Fruit fly (Drosophila melanogaster) whole organism, prepupa: ENCODE data around the gene CG5191.

ENCODE experiments used
- Blimp-1 ChIP-seq: fragments of 200-800 bp; sonication (Bioruptor generic); optimal IDR thresholded peaks from 3 replicates; lab custom pipeline; 2017; ENCODE audit warnings: missing biosample characterization, missing genetic modification characterization, mild to moderate bottlenecking, moderate library complexity, missing genetic modification reagents
- CG10631 ChIP-seq: fragments of 200-800 bp; sonication (Bioruptor generic); optimal IDR thresholded peaks from 2 replicates; lab custom pipeline; 2016; ENCODE audit warnings: missing biosample characterization, missing genetic modification characterization
- CG10669 ChIP-seq: fragments of 200-800 bp; sonication (Bioruptor generic); optimal IDR thresholded peaks from 3 replicates; lab custom pipeline; 2018; ENCODE audit warnings: missing biosample characterization, mild to moderate bottlenecking, missing genetic modification characterization, moderate library complexity
- CG11762 ChIP-seq: fragments of 200-800 bp; sonication (Bioruptor generic); optimal IDR thresholded peaks from 3 replicates; lab custom pipeline; 2016; ENCODE audit warnings: missing biosample characterization, missing genetic modification characterization; ENCODE audit not compliant: insufficient read depth
- CG11902 ChIP-seq: fragments of 200-800 bp; sonication (Bioruptor generic); optimal IDR thresholded peaks from 3 replicates; lab custom pipeline; 2016; ENCODE audit warnings: missing biosample characterization, missing genetic modification characterization
- CG15336 ChIP-seq: fragments of 200-800 bp; sonication (Bioruptor generic); IDR thresholded peaks from 2 replicates; pipeline ENCODE4 v1.3.6; 2022; ENCODE audit warnings: missing biosample characterization, missing genetic modification characterization
- CG1621 ChIP-seq: fragments of 200-800 bp; sonication (Bioruptor generic); optimal IDR thresholded peaks from 3 replicates; lab custom pipeline; 2018; ENCODE audit warnings: missing biosample characterization, mild to moderate bottlenecking, missing genetic modification characterization
- CG16779 ChIP-seq: fragments of 200-800 bp; sonication (Bioruptor generic); optimal IDR thresholded peaks from 3 replicates; lab custom pipeline; 2017; ENCODE audit warnings: missing biosample characterization, mild to moderate bottlenecking, missing genetic modification characterization
- CG3032 ChIP-seq: fragments of 200-800 bp; optimal IDR thresholded peaks from 2 replicates; lab custom pipeline; 2019; ENCODE audit warnings: missing biosample characterization, mild to moderate bottlenecking, missing genetic modification characterization, moderate library complexity
- CG31627 ChIP-seq: fragments of 200-800 bp; sonication (Bioruptor generic); optimal IDR thresholded peaks from 3 replicates; lab custom pipeline; 2016; ENCODE audit warnings: missing biosample characterization, missing genetic modification characterization
- CG32006 ChIP-seq: fragments of 200-800 bp; sonication (Bioruptor generic); optimal IDR thresholded peaks from 3 replicates; lab custom pipeline; 2017; ENCODE audit warnings: missing biosample characterization, mild to moderate bottlenecking, missing genetic modification characterization
- CG34406 ChIP-seq: fragments of 200-800 bp; sonication (Bioruptor generic); optimal IDR thresholded peaks from 3 replicates; lab custom pipeline; 2016; ENCODE audit warnings: missing biosample characterization, missing genetic modification characterization
- CG3919 ChIP-seq: fragments of 200-800 bp; sonication (Bioruptor generic); optimal IDR thresholded peaks from 3 replicates; lab custom pipeline; 2016; ENCODE audit warnings: missing biosample characterization, missing genetic modification characterization
- CG4318 ChIP-seq: fragments of 200-800 bp; sonication (Bioruptor generic); optimal IDR thresholded peaks from 3 replicates; lab custom pipeline; 2017; ENCODE audit warnings: missing biosample characterization, mild to moderate bottlenecking, missing genetic modification characterization
- CG6163 ChIP-seq: fragments of 200-800 bp; sonication (Bioruptor generic); IDR thresholded peaks from 3 replicates; pipeline ENCODE4 v1.3.6; 2022; ENCODE audit warnings: missing biosample characterization, missing genetic modification characterization
- CG6792 ChIP-seq: fragments of 200-800 bp; sonication (Bioruptor generic); optimal IDR thresholded peaks from 3 replicates; lab custom pipeline; 2016; ENCODE audit warnings: missing biosample characterization, missing genetic modification characterization
- CG6808 ChIP-seq: fragments of 200-800 bp; sonication (Bioruptor generic); optimal IDR thresholded peaks from 3 replicates; lab custom pipeline; 2017; ENCODE audit warnings: missing biosample characterization, missing genetic modification characterization, mild to moderate bottlenecking, moderate library complexity, missing genetic modification reagents
- CG6854 ChIP-seq: fragments of 200-800 bp; sonication (Bioruptor generic); optimal IDR thresholded peaks from 2 replicates; lab custom pipeline; 2017; ENCODE audit warnings: missing biosample characterization, mild to moderate bottlenecking, missing genetic modification characterization
- CG8119 ChIP-seq: fragments of 200-800 bp; sonication (Bioruptor generic); IDR thresholded peaks from 3 replicates; pipeline ENCODE4 v1.3.6; 2022; ENCODE audit warnings: missing biosample characterization, missing genetic modification characterization
- CG8319 ChIP-seq: fragments of 200-800 bp; sonication (Bioruptor generic); optimal IDR thresholded peaks from 3 replicates; lab custom pipeline; 2016; ENCODE audit warnings: missing biosample characterization, missing genetic modification characterization
- CG8632 ChIP-seq: fragments of 200-800 bp; sonication (Bioruptor generic); optimal IDR thresholded peaks from 3 replicates; lab custom pipeline; 2016; ENCODE audit warnings: missing biosample characterization, missing genetic modification characterization
- Eip75B ChIP-seq: fragments of 200-800 bp; sonication (Bioruptor generic); optimal IDR thresholded peaks from 3 replicates; lab custom pipeline; 2016; ENCODE audit warnings: missing biosample characterization, missing genetic modification characterization
- Eip93F ChIP-seq: fragments of 200-800 bp; sonication (Bioruptor generic); optimal IDR thresholded peaks from 2 replicates; lab custom pipeline; 2016; ENCODE audit warnings: missing biosample characterization, mild to moderate bottlenecking, missing genetic modification characterization
- Gug ChIP-seq: fragments of 200-800 bp; sonication (Bioruptor generic); IDR thresholded peaks from 2 replicates; pipeline ENCODE4 v1.3.6; 2022; ENCODE audit warnings: missing biosample characterization, missing genetic modification characterization
- Hr39 ChIP-seq: fragments of 200-800 bp; sonication (Bioruptor generic); optimal IDR thresholded peaks from 2 replicates; lab custom pipeline; 2016; ENCODE audit warnings: missing biosample characterization, missing genetic modification characterization
- Met ChIP-seq: fragments of 200-800 bp; sonication (Bioruptor generic); optimal IDR thresholded peaks from 3 replicates; lab custom pipeline; 2016; ENCODE audit warnings: missing biosample characterization, missing genetic modification characterization
- Smox ChIP-seq: fragments of 200-800 bp; sonication (Bioruptor generic); optimal IDR thresholded peaks from 3 replicates; lab custom pipeline; 2016; ENCODE audit warnings: missing biosample characterization, missing genetic modification characterization
- Sox102F ChIP-seq: fragments of 200-800 bp; sonication (Bioruptor generic); optimal IDR thresholded peaks from 2 replicates; lab custom pipeline; 2016; ENCODE audit warnings: missing biosample characterization, mild to moderate bottlenecking, missing genetic modification characterization
- Sox14 ChIP-seq: fragments of 200-800 bp; sonication (Bioruptor generic); optimal IDR thresholded peaks from 3 replicates; lab custom pipeline; 2016; ENCODE audit warnings: missing biosample characterization, missing genetic modification characterization
- Sox15 ChIP-seq: fragments of 200-800 bp; sonication (Bioruptor generic); optimal IDR thresholded peaks from 3 replicates; lab custom pipeline; 2016; ENCODE audit warnings: missing biosample characterization, missing genetic modification characterization
- achi ChIP-seq: fragments of 200-800 bp; sonication (Bioruptor generic); optimal IDR thresholded peaks from 3 replicates; lab custom pipeline; 2016; ENCODE audit warnings: missing biosample characterization, missing genetic modification characterization
- acj6 ChIP-seq: fragments of 200-800 bp; sonication (Bioruptor generic); optimal IDR thresholded peaks from 3 replicates; lab custom pipeline; 2016; ENCODE audit warnings: missing biosample characterization, missing genetic modification characterization
- cyc ChIP-seq: fragments of 200-800 bp; sonication (Bioruptor generic); optimal IDR thresholded peaks from 3 replicates; lab custom pipeline; 2016; ENCODE audit warnings: missing biosample characterization, missing genetic modification characterization
- dac ChIP-seq: fragments of 200-800 bp; sonication (Bioruptor generic); optimal IDR thresholded peaks from 2 replicates; lab custom pipeline; 2017; ENCODE audit warnings: missing biosample characterization, mild to moderate bottlenecking, missing genetic modification characterization
- dsx ChIP-seq: fragments of 200-800 bp; optimal IDR thresholded peaks from 3 replicates; lab custom pipeline; 2019; ENCODE audit warnings: missing biosample characterization, mild to moderate bottlenecking, missing genetic modification characterization, moderate library complexity; ENCODE audit not compliant: poor library complexity, severe bottlenecking
- eg ChIP-seq: fragments of 200-800 bp; sonication (Bioruptor generic); IDR thresholded peaks from 3 replicates; pipeline ENCODE4 v1.3.6; 2022; ENCODE audit warnings: missing biosample characterization, missing genetic modification characterization
- esn ChIP-seq: fragments of 200-800 bp; sonication (Bioruptor generic); optimal IDR thresholded peaks from 2 replicates; lab custom pipeline; 2016; ENCODE audit warnings: missing biosample characterization, mild to moderate bottlenecking, missing genetic modification characterization, moderate library complexity
- fd59A ChIP-seq: fragments of 200-800 bp; sonication (Bioruptor generic); optimal IDR thresholded peaks from 2 replicates; lab custom pipeline; 2017; ENCODE audit warnings: missing biosample characterization, mild to moderate bottlenecking, missing genetic modification characterization, missing genetic modification reagents
- fd85E ChIP-seq: fragments of 200-800 bp; sonication (Bioruptor generic); optimal IDR thresholded peaks from 3 replicates; lab custom pipeline; 2016; ENCODE audit warnings: missing biosample characterization, missing genetic modification characterization
- lz ChIP-seq: fragments of 200-800 bp; sonication (Bioruptor generic); optimal IDR thresholded peaks from 3 replicates; lab custom pipeline; 2016; ENCODE audit warnings: missing biosample characterization, missing genetic modification characterization
- pdm3 ChIP-seq: fragments of 200-800 bp; sonication (Bioruptor generic); optimal IDR thresholded peaks from 3 replicates; lab custom pipeline; 2016; ENCODE audit warnings: missing biosample characterization, missing genetic modification characterization
- salr ChIP-seq, 2 experiments: fragments of 200-800 bp; sonication (Bioruptor generic); optimal IDR thresholded peaks; 3 replicates each; lab custom pipeline; 2016 to 2018; ENCODE audit warnings: missing biosample characterization in 2 of 2, missing genetic modification characterization in 2 of 2, mild to moderate bottlenecking in 1 of 2
- spab ChIP-seq: fragments of 200-800 bp; sonication (Bioruptor generic); optimal IDR thresholded peaks from 2 replicates; lab custom pipeline; 2017; ENCODE audit warnings: missing biosample characterization, mild to moderate bottlenecking, missing genetic modification characterization, missing genetic modification reagents
- ss ChIP-seq, 2 experiments: fragments of 200-800 bp; sonication (Bioruptor generic); optimal IDR thresholded peaks; 2 replicates in 1 of 2; 3 replicates in 1 of 2; lab custom pipeline; 2017 to 2018; ENCODE audit warnings: mild to moderate bottlenecking in 2 of 2, missing biosample characterization in 2 of 2, missing genetic modification characterization in 2 of 2, moderate library complexity in 1 of 2
- svp ChIP-seq: fragments of 200-800 bp; sonication (Bioruptor generic); peaks from one replicate; lab custom pipeline; 2016; ENCODE audit warnings: missing biosample characterization, missing genetic modification characterization
- topi ChIP-seq: fragments of 200-800 bp; sonication (Bioruptor generic); optimal IDR thresholded peaks from 3 replicates; lab custom pipeline; 2016; ENCODE audit warnings: missing biosample characterization, missing genetic modification characterization

Gene CG5191

dm6 chr3R:20587630-20588479 lies 27.2 kb downstream of the CG5191 start, which contains the start of gene Septin2 (continued):
- TF ChIP-seq Met = peak; percentile 96
- TF ChIP-seq esn (GFP tag; lab: Kevin White, UChicago) = peak; percentile 96
- TF ChIP-seq topi (GFP tag; lab: Kevin White, UChicago) = peak; percentile 96
- peak; percentile 93 for TF ChIP-seq Sox14 (GFP tag; lab: Kevin White, UChicago)
- peak; percentile 92 for TF ChIP-seq CG34406 (GFP tag; lab: Kevin White, UChicago)
- TF ChIP-seq pdm3 (GFP tag; lab: Kevin White, UChicago) = peak; percentile 93
- TF ChIP-seq CG1621 (tag; lab: Kevin White, UChicago) = peak; percentile 77
- TF ChIP-seq CG3032 (tag; lab: Kevin White, UChicago) = peak; percentile 85
- peak; percentile 78 for TF ChIP-seq CG6163
- peak; percentile 94 for TF ChIP-seq CG8119 (GFP tag; lab: Robert Waterston, UW)

- no peak for TF ChIP-seq fd85E (GFP tag; lab: Kevin White, UChicago)
- peak; percentile 46 for TF ChIP-seq CG11902 (GFP tag; lab: Kevin White, UChicago)
- TF ChIP-seq salr (GFP tag; optimal IDR thresholded peaks at IDR 0.05; lab: Kevin White, UChicago) = no peak
- TF ChIP-seq CG10669 (GFP tag; lab: Kevin White, UChicago) = peak; percentile 41
- TF ChIP-seq eg = peak; percentile 49; the same call in 1 of the 3 replicates
- TF ChIP-seq fd59A = no peak
- TF ChIP-seq CG6854 (GFP tag; lab: Kevin White, UChicago) = no peak
- peak; percentile 40 for TF ChIP-seq Eip75B (GFP tag; lab: Kevin White, UChicago)
- TF ChIP-seq Met = peak; percentile 55
- no peak for TF ChIP-seq CG4318
- TF ChIP-seq Blimp-1 (GFP tag; lab: Kevin White, UChicago) = no peak
- peak; percentile 58 for TF ChIP-seq acj6 (GFP tag; lab: Kevin White, UChicago)
- TF ChIP-seq cyc = peak; percentile 31
- peak; percentile 52 for TF ChIP-seq CG3919 (GFP tag; lab: Kevin White, UChicago)
- peak; percentile 45 for TF ChIP-seq topi (GFP tag; lab: Kevin White, UChicago)
- peak; percentile 44 for TF ChIP-seq CG34406 (GFP tag; lab: Kevin White, UChicago)
- no peak for TF ChIP-seq dac (GFP tag; lab: Kevin White, UChicago)
- TF ChIP-seq Sox15 (GFP tag; lab: Kevin White, UChicago) = peak; percentile 40
- peak; percentile 36; the same call in 1 of the 2 replicates for TF ChIP-seq Gug (GFP tag; lab: Robert Waterston, UW)
- no peak for TF ChIP-seq dsx
- peak; percentile 56 for TF ChIP-seq achi (GFP tag; lab: Kevin White, UChicago)
- peak; percentile 45 for TF ChIP-seq Hr39 (GFP tag; lab: Kevin White, UChicago)
- TF ChIP-seq CG6808 (GFP tag; lab: Kevin White, UChicago) = peak; percentile 41
- TF ChIP-seq CG31627 (GFP tag; lab: Kevin White, UChicago) = peak; percentile 43
- peak; percentile 48 for TF ChIP-seq CG10631 (GFP tag; lab: Kevin White, UChicago)
- peak; percentile 53 for TF ChIP-seq Smox
- peak; percentile 81 for TF ChIP-seq svp (GFP tag; lab: Kevin White, UChicago)
- TF ChIP-seq ss (GFP tag; optimal IDR thresholded peaks at IDR 0.05; lab: Kevin White, UChicago) = peak in 1 of 2 experiments; percentile 15
- TF ChIP-seq CG32006 (GFP tag; lab: Kevin White, UChicago) = peak; percentile 34
- TF ChIP-seq spab = no peak
- TF ChIP-seq CG16779 (tag; lab: Kevin White, UChicago) = no peak
- peak; percentile 30 for TF ChIP-seq Eip93F
- TF ChIP-seq CG6792 = peak; percentile 6
- peak; percentile 58; the same call in 1 of the 3 replicates for TF ChIP-seq CG8119 (GFP tag; lab: Robert Waterston, UW)
- TF ChIP-seq CG8319 (GFP tag; lab: Kevin White, UChicago) = peak; percentile 54
- no peak for TF ChIP-seq CG6163
- peak; percentile 29 for TF ChIP-seq CG8632 (GFP tag; lab: Kevin White, UChicago)
- TF ChIP-seq CG3032 (tag; lab: Kevin White, UChicago) = peak; percentile 28
- no peak for TF ChIP-seq CG1621 (tag; lab: Kevin White, UChicago)
- peak; percentile 26 for TF ChIP-seq Sox14 (GFP tag; lab: Kevin White, UChicago)
- peak; percentile 20 for TF ChIP-seq Sox102F (GFP tag; lab: Kevin White, UChicago)
- TF ChIP-seq lz (GFP tag; lab: Kevin White, UChicago) = peak; percentile 55
- peak; percentile 34; the same call in 1 of the 2 replicates for TF ChIP-seq CG15336
- TF ChIP-seq CG11762 (GFP tag; lab: Kevin White, UChicago) = no peak
Observed at dm6 chr3R:20588480-20588785, 27.8 kb downstream of the CG5191 start, which contains the start of gene Srp72. Srp72 (plus strand) TSS chr3R:20588711.
